Fruit fly (Drosophila melanogaster) whole organism, adult: ENCODE data around the gene PKD.

Experiments used
- CG14711 ChIP-seq: fragments of 200-800 bp; sonication (Bioruptor generic); optimal IDR thresholded peaks from 2 replicates; lab custom pipeline; 2018; ENCODE audit warnings: missing biosample characterization, mild to moderate bottlenecking, missing genetic modification characterization, moderate library complexity
- CG1620 ChIP-seq: fragments of 200-800 bp; sonication (Bioruptor generic); optimal IDR thresholded peaks from 2 replicates; lab custom pipeline; 2016; ENCODE audit warnings: missing biosample characterization, missing genetic modification characterization
- CG5204 ChIP-seq: fragments of 200-800 bp; sonication (Bioruptor generic); optimal IDR thresholded peaks from 2 replicates; lab custom pipeline; 2016; ENCODE audit warnings: missing biosample characterization, missing genetic modification characterization
- CG7045 ChIP-seq: fragments of 200-800 bp; sonication (Bioruptor generic); optimal IDR thresholded peaks from 2 replicates; lab custom pipeline; 2017; ENCODE audit warnings: missing biosample characterization, mild to moderate bottlenecking, missing genetic modification characterization
- CG7101 ChIP-seq: fragments of 200-800 bp; sonication (Bioruptor generic); optimal IDR thresholded peaks from 2 replicates; lab custom pipeline; 2018; ENCODE audit warnings: missing biosample characterization, mild to moderate bottlenecking, missing genetic modification characterization, moderate library complexity
- Hr96 ChIP-seq: fragments of 200-800 bp; sonication (Bioruptor generic); optimal IDR thresholded peaks from 2 replicates; lab custom pipeline; 2016; ENCODE audit warnings: missing biosample characterization, missing genetic modification characterization
- Mnt ChIP-seq: fragments of 200-800 bp; sonication (Bioruptor generic); optimal IDR thresholded peaks from 2 replicates; lab custom pipeline; 2016; ENCODE audit warnings: missing biosample characterization, mild to moderate bottlenecking, missing genetic modification characterization
- cic ChIP-seq: fragments of 200-800 bp; sonication (Bioruptor generic); optimal IDR thresholded peaks from 2 replicates; lab custom pipeline; 2017; ENCODE audit warnings: missing biosample characterization, mild to moderate bottlenecking, missing genetic modification characterization, moderate library complexity
- ovo ChIP-seq: fragments of 200-800 bp; sonication (Bioruptor generic); optimal IDR thresholded peaks from 2 replicates; lab custom pipeline; 2016; ENCODE audit warnings: missing biosample characterization, missing genetic modification characterization
- pad ChIP-seq: fragments of 200-800 bp; sonication (Bioruptor generic); optimal IDR thresholded peaks from 3 replicates; lab custom pipeline; 2017; ENCODE audit warnings: missing biosample characterization, missing genetic modification characterization, mild to moderate bottlenecking, moderate library complexity, missing genetic modification reagents

DNA sequence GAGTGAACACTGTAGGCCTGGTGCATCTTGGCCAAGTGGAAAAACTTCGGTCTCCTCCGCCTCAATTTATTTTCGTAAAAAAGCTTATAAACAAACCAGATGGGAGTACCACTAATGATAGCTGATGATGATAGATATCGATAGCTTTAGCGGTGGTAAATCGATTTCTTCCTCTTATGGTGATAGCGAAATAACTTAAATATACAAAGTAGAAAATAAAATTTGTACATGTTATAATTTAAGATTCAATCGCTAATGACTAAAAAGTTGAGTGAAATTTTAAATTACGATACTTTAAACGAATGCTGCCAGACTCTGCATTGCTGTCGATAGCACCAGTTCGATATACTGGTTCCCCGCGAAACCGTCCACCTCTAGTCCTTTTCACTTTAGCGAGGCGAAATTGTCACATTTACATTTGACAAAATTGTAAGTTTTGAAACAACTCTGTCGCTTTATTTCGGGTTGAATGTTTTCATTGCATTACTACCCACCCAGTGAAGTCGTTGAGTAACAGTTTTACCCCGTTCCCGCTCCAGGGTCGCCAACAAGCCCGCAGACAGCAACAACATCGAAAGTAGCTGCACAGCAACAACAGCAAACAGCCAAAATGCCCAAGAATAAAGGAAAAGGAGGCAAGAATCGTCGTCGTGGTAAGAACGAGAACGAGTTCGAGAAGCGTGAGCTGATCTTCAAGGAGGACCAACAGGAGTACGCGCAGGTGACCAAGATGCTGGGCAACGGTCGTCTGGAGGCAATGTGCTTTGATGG is 39.7 kb downstream of the PKD start, which contains the start of the genes Vps39 and eIF1A:
- TF ChIP-seq pad (GFP tag; lab: Kevin White, UChicago) (peak; percentile 13), CG5204 (GFP tag; lab: Kevin White, UChicago) (no peak), ovo (peak; percentile 41), CG7045 (peak; percentile 33), CG14711 (peak; percentile 47), CG7101 (tag; lab: Kevin White, UChicago) (peak; percentile 33), Hr96 (GFP tag; lab: Kevin White, UChicago) (peak; percentile 67), cic (GFP tag; lab: Kevin White, UChicago) (peak; percentile 5), Mnt (GFP tag; lab: Kevin White, UChicago) (peak; percentile 66), CG1620 (GFP tag; lab: Kevin White, UChicago) (peak; percentile 66)
